Fruit fly (Drosophila melanogaster): ENCODE data around the gene CG12691.

The CG12691 gene

DNA sequence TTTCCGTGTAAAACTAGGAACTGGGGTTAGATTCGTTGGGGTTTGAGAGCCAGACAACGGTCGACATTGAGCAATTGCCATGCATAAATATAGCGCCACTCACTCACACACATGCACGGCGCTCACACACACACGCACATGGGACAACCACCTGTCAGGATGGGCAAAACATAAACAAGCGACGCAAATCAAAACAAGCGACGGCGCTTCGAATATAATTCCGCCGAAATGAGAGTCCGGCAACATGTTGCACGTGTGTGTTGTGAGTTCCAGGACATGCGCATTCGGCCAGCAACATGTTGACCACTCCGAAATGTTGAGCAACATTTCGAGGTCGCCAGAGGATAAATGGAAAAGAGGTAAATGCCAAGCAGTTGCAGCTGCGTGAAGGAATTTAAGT lies 14.9 kb downstream of the CG12691 start:
- TF ChIP-seq CG17801 (GFP tag; optimal IDR thresholded peaks at IDR 0.05; ENCODE audit: partially characterized antibody) = no peak

DNA sequence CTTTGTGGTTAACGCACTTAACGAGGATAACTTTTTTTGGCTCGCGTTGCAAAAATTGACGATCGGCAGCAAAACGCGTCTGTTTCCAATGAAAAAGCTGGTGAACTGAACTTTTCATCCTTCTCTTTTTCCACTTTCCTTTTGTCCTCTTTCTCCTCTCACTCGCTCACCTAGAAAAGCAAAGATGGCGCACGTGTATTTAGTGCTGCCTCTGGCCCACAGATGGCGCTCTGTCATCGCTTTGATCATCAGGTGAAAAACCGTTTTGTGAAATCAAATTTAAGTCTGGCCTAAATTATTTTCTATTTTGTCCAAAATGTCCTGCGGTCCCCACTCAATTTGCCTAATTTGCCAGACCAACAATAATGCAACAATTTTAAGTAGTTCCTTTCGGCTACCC lies 27.5 kb downstream of the CG12691 start:
- no peak for TF ChIP-seq CG17801 (GFP tag; optimal IDR thresholded peaks at IDR 0.05; ENCODE audit: partially characterized antibody)

DNA sequence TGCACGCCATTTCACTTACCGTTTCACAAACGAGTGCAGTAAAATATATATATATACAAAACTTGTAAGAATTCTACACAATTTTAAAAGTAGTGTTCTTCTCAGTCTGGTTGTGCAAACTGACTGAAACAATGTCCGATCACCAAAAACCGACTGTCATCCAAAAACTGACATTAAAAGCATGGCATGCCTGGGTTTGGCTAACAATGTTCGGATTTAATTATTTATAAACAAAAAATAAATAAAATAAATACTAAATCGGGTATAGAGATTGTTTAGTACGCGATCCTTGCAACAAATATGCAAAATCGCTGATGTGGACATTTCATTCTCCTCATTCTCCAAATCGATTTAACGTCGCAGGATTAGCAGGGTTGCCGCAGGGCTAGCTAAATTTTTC lies 36.3 kb downstream of the CG12691 start, which contains the start of gene CG12692:
Gene CG12692, minus strand, starts transcription at position 101 of the 400 bp plus-strand sequence.
- no peak for TF ChIP-seq CG17801 (GFP tag; optimal IDR thresholded peaks at IDR 0.05; ENCODE audit: partially characterized antibody)

DNA sequence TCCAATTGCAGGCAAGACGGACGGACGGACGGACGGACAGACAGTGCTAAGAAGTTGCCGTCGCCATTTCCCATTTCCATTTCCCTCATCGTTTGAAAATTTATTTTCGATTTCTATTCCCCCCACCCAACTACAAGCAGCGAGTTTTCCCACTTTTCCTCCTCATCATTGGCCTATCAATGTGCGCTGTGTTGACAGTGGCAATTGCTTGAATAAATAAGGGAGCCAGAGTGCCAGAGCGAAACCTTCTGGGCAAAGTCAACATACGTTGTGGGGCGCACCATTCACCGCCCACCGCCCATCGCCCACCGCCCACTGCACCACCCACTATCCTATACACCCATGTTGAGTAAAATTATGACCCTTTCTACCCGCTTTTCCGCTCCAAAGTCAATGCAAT lies 40.1 kb downstream of the CG12691 start:
- TF ChIP-seq CG17801 (GFP tag; optimal IDR thresholded peaks at IDR 0.05; ENCODE audit: partially characterized antibody) = no peak

DNA sequence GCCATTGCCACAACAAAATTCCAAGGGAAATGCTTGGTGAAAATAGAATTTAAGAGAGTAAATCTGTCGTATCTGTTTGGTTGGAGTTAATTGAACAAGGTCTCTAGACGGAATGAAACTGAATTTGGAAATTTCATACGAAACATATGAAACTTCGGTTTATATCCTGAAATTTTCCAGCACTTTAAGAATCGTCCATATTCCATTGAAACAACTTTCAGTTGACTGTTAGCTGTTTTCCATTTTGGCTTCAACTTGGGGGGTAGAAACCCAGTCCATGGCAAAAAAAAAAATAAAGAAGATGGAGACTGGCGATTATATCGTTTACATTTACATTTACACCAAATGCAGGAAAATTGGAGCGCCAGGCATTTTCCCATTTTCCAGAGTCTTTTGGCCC lies 45.8 kb downstream of the CG12691 start, which contains the start of gene CG15579:
Gene CG15579, minus strand, starts transcription at position 101 of the 400 bp plus-strand sequence.
- no peak for TF ChIP-seq CG17801 (GFP tag; optimal IDR thresholded peaks at IDR 0.05; ENCODE audit: partially characterized antibody)

All from ovary, adult (tissue).